Worm (Caenorhabditis elegans) whole organism, L4 larva: ENCODE results near the gene F35H12.1.

Experiments
- F10B5.3 ChIP-seq: sonication (generic microtip); optimal IDR thresholded peaks from 2 replicates; lab custom pipeline; 2016; ENCODE audit warnings: mild to moderate bottlenecking, missing genetic modification characterization, missing compliant biosample characterization
- F26F4.8 ChIP-seq: fragments of 200-800 bp; sonication (Bioruptor generic); conservative IDR thresholded peaks from 2 replicates; pipeline ENCODE4 v1.3.6; 2022; ENCODE audit warnings: missing genetic modification characterization, missing compliant biosample characterization
- F37D6.2 ChIP-seq: sonication (generic microtip); optimal IDR thresholded peaks from 2 replicates; lab custom pipeline; 2016; ENCODE audit warnings: mild to moderate bottlenecking, missing genetic modification characterization, missing compliant biosample characterization
- F49E8.2 ChIP-seq: sonication (generic microtip); optimal IDR thresholded peaks from 2 replicates; lab custom pipeline; 2016; ENCODE audit warnings: missing compliant biosample characterization, mild to moderate bottlenecking, missing genetic modification characterization, borderline replicate concordance
- R02D3.7 ChIP-seq: fragments of 150-350 bp; sonication (generic microtip); optimal IDR thresholded peaks from 3 replicates; lab custom pipeline; 2014; ENCODE audit warnings: missing biosample characterization, missing genetic modification characterization
- T20F7.1 ChIP-seq: fragments of 200-800 bp; sonication (Bioruptor generic); optimal IDR thresholded peaks from 2 replicates; lab custom pipeline; 2018; ENCODE audit warnings: mild to moderate bottlenecking, missing genetic modification characterization, missing compliant biosample characterization
- Y105C5A.15 ChIP-seq: fragments of 200-800 bp; sonication (Bioruptor generic); IDR thresholded peaks from 2 replicates; pipeline ENCODE4 v1.3.6; 2022; ENCODE audit warnings: missing genetic modification characterization, missing compliant biosample characterization
- Y48G9A.11 ChIP-seq: fragments of 200-800 bp; sonication (Bioruptor generic); IDR thresholded peaks from 2 replicates; pipeline ENCODE4 v1.3.6; 2022; ENCODE audit warnings: missing genetic modification reagents, missing genetic modification characterization, missing compliant biosample characterization
- Y5F2A.4 ChIP-seq: fragments of 200-800 bp; sonication (Bioruptor generic); optimal IDR thresholded peaks from 2 replicates; lab custom pipeline; 2018; ENCODE audit warnings: mild to moderate bottlenecking, missing genetic modification characterization, missing compliant biosample characterization
- ZK337.2 ChIP-seq: fragments of 200-800 bp; sonication (Bioruptor generic); IDR thresholded peaks from 2 replicates; pipeline ENCODE4 v1.3.6; 2022; ENCODE audit warnings: missing genetic modification reagents, missing genetic modification characterization, missing compliant biosample characterization
- aha-1 ChIP-seq: fragments of 150-350 bp; peaks from one replicate; lab custom pipeline; 2014; ENCODE audit warnings: missing biosample characterization, missing genetic modification characterization
- ceh-20 ChIP-seq: fragments of 200-800 bp; sonication (Bioruptor generic); IDR thresholded peaks from 2 replicates; pipeline ENCODE4 v1.3.6; 2022; ENCODE audit warnings: missing genetic modification reagents, missing genetic modification characterization, missing compliant biosample characterization
- ceh-32 ChIP-seq: sonication (generic microtip); optimal IDR thresholded peaks from 2 replicates; lab custom pipeline; 2016; ENCODE audit warnings: mild to moderate bottlenecking, missing genetic modification characterization, missing compliant biosample characterization; ENCODE audit not compliant: poor library complexity
- ceh-44 ChIP-seq: fragments of 200-800 bp; sonication (Bioruptor generic); IDR thresholded peaks from 2 replicates; pipeline ENCODE4 v1.3.6; 2022; ENCODE audit warnings: missing genetic modification reagents, missing genetic modification characterization, missing compliant biosample characterization
- ceh-62 ChIP-seq: sonication (generic microtip); optimal IDR thresholded peaks from 2 replicates; lab custom pipeline; 2017; ENCODE audit warnings: missing biosample characterization, missing genetic modification characterization
- ces-1 ChIP-seq: fragments of 150-350 bp; sonication (generic microtip); optimal IDR thresholded peaks from 4 replicates; lab custom pipeline; 2014; ENCODE audit warnings: missing biosample characterization, missing genetic modification reagents, missing genetic modification characterization
- cey-2 ChIP-seq: sonication (generic microtip); optimal IDR thresholded peaks from 3 replicates; lab custom pipeline; 2017; ENCODE audit warnings: missing genetic modification characterization, mild to moderate bottlenecking, missing compliant biosample characterization, antibody characterized with exemption, borderline replicate concordance; ENCODE audit not compliant: insufficient read depth
- daf-16 ChIP-seq, 3 experiments: sonication (generic microtip); optimal IDR thresholded peaks; 2 replicates each; lab custom pipeline; 2016 to 2017; ENCODE audit warnings: missing genetic modification characterization in 3 of 3, missing genetic modification reagents in 3 of 3, mild to moderate bottlenecking in 2 of 3, missing compliant biosample characterization in 2 of 3, missing biosample characterization in 1 of 3, moderate library complexity in 1 of 3
- daf-8 ChIP-seq: fragments of 200-800 bp; sonication (Bioruptor generic); IDR thresholded peaks from 2 replicates; pipeline ENCODE4 v1.3.6; 2022; ENCODE audit warnings: missing genetic modification characterization, missing compliant biosample characterization
- dmd-6 ChIP-seq: fragments of 200-800 bp; sonication (Bioruptor generic); IDR thresholded peaks from 2 replicates; pipeline ENCODE4 v1.3.6; 2022; ENCODE audit warnings: missing genetic modification reagents, missing genetic modification characterization, missing compliant biosample characterization
- dmd-8 ChIP-seq: fragments of 200-800 bp; sonication (Bioruptor generic); IDR thresholded peaks from 2 replicates; pipeline ENCODE4 v1.3.6; 2022; ENCODE audit warnings: missing genetic modification characterization, missing compliant biosample characterization
- duxl-1 ChIP-seq: sonication (generic microtip); optimal IDR thresholded peaks from 2 replicates; lab custom pipeline; 2016; ENCODE audit warnings: mild to moderate bottlenecking, missing genetic modification characterization, moderate library complexity, missing compliant biosample characterization; ENCODE audit not compliant: poor library complexity
- egl-43 ChIP-seq: fragments of 200-800 bp; sonication (Bioruptor generic); IDR thresholded peaks from 2 replicates; pipeline ENCODE4 v1.3.6; 2022; ENCODE audit warnings: missing genetic modification reagents, missing genetic modification characterization, missing compliant biosample characterization
- fkh-10 ChIP-seq: fragments of 150-350 bp; optimal IDR thresholded peaks from 2 replicates; lab custom pipeline; 2014; ENCODE audit warnings: missing biosample characterization, missing genetic modification reagents, missing genetic modification characterization
- fos-1 ChIP-seq: fragments of 150-350 bp; optimal IDR thresholded peaks from 2 replicates; lab custom pipeline; 2014; ENCODE audit warnings: missing biosample characterization, missing genetic modification characterization
- hlh-30 ChIP-seq: sonication (generic microtip); optimal IDR thresholded peaks from 2 replicates; lab custom pipeline; 2017; ENCODE audit warnings: antibody characterized with exemption, mild to moderate bottlenecking, missing genetic modification characterization, missing compliant biosample characterization; ENCODE audit not compliant: insufficient read depth
- hmg-1.1 ChIP-seq: fragments of 200-800 bp; sonication (Bioruptor generic); IDR thresholded peaks from 2 replicates; pipeline ENCODE4 v1.3.6; 2022; ENCODE audit warnings: missing genetic modification reagents, missing genetic modification characterization, missing compliant biosample characterization
- lim-7 ChIP-seq: fragments of 200-800 bp; sonication (Bioruptor generic); IDR thresholded peaks from 2 replicates; pipeline ENCODE4 v1.3.6; 2022; ENCODE audit warnings: missing genetic modification characterization, missing compliant biosample characterization
- lin-1 ChIP-seq: fragments of 200-800 bp; sonication (Bioruptor generic); IDR thresholded peaks from 2 replicates; pipeline ENCODE4 v1.3.6; 2022; ENCODE audit warnings: missing genetic modification reagents, missing genetic modification characterization, missing compliant biosample characterization
- lin-29 ChIP-seq: fragments of 200-800 bp; sonication (Bioruptor generic); IDR thresholded peaks from 2 replicates; pipeline ENCODE4 v1.3.6; 2022; ENCODE audit warnings: missing genetic modification reagents, missing genetic modification characterization, missing compliant biosample characterization
- lin-39 ChIP-seq: fragments of 150-350 bp; optimal IDR thresholded peaks from 2 replicates; lab custom pipeline; 2014; ENCODE audit warnings: missing biosample characterization, missing genetic modification reagents, missing genetic modification characterization
- mdl-1 ChIP-seq, 2 experiments: fragments of 150-350 bp in 1 of 2; sonication (generic microtip) in 1 of 2; optimal IDR thresholded peaks; 2 replicates each; lab custom pipeline; 2014 to 2017; ENCODE audit warnings: missing biosample characterization in 2 of 2, missing genetic modification characterization in 2 of 2
- mep-1 ChIP-seq: fragments of 150-350 bp; sonication (generic microtip); optimal IDR thresholded peaks from 3 replicates; lab custom pipeline; 2014; ENCODE audit warnings: missing biosample characterization, missing genetic modification characterization
- mxl-2 ChIP-seq: fragments of 200-800 bp; sonication (Bioruptor generic); conservative IDR thresholded peaks from 2 replicates; pipeline ENCODE4 v1.3.6; 2022; ENCODE audit warnings: missing genetic modification reagents, missing genetic modification characterization, missing compliant biosample characterization
- mxl-3 ChIP-seq: fragments of 200-800 bp; sonication (Bioruptor generic); optimal IDR thresholded peaks from 2 replicates; lab custom pipeline; 2018; ENCODE audit warnings: mild to moderate bottlenecking, missing genetic modification characterization, missing compliant biosample characterization
- nhr-102 ChIP-seq: sonication (generic microtip); optimal IDR thresholded peaks from 2 replicates; lab custom pipeline; 2016; ENCODE audit warnings: mild to moderate bottlenecking, missing genetic modification characterization, moderate library complexity, missing compliant biosample characterization
- nhr-11 ChIP-seq: fragments of 150-350 bp; optimal IDR thresholded peaks from 2 replicates; lab custom pipeline; 2014; ENCODE audit warnings: missing biosample characterization, missing genetic modification characterization
- nhr-237 ChIP-seq: sonication (generic microtip); optimal IDR thresholded peaks from 2 replicates; lab custom pipeline; 2017; ENCODE audit warnings: missing biosample characterization, missing genetic modification characterization
- nhr-41 ChIP-seq: fragments of 200-800 bp; sonication (Bioruptor generic); IDR thresholded peaks from 2 replicates; pipeline ENCODE4 v1.3.6; 2022; ENCODE audit warnings: missing genetic modification reagents, missing genetic modification characterization, missing compliant biosample characterization
- nhr-6 ChIP-seq: fragments of 150-350 bp; optimal IDR thresholded peaks from 2 replicates; lab custom pipeline; 2014; ENCODE audit warnings: missing biosample characterization, missing genetic modification characterization
- nhr-76 ChIP-seq: fragments of 150-350 bp; optimal IDR thresholded peaks from 2 replicates; lab custom pipeline; 2014; ENCODE audit warnings: missing biosample characterization, missing genetic modification characterization
- nhr-77 ChIP-seq: fragments of 150-350 bp; optimal IDR thresholded peaks from 2 replicates; lab custom pipeline; 2014; ENCODE audit warnings: missing biosample characterization, missing genetic modification characterization
- rbr-2 ChIP-seq: sonication (generic microtip); optimal IDR thresholded peaks from 2 replicates; lab custom pipeline; 2016; ENCODE audit warnings: missing genotype, missing genetic modification characterization, missing compliant biosample characterization
- skn-1 ChIP-seq: fragments of 150-350 bp; optimal IDR thresholded peaks from 2 replicates; lab custom pipeline; 2014; ENCODE audit warnings: missing biosample characterization, missing genetic modification characterization
- snpc-1.2 ChIP-seq: fragments of 200-800 bp; sonication (Bioruptor generic); IDR thresholded peaks from 2 replicates; pipeline ENCODE4 v1.3.6; 2022; ENCODE audit warnings: missing genetic modification reagents, missing genetic modification characterization, missing compliant biosample characterization
- spr-3 ChIP-seq: fragments of 200-800 bp; sonication (Bioruptor generic); optimal IDR thresholded peaks from 2 replicates; lab custom pipeline; 2018; ENCODE audit warnings: mild to moderate bottlenecking, missing genetic modification characterization, missing compliant biosample characterization
- tag-97 ChIP-seq: fragments of 200-800 bp; sonication (Bioruptor generic); IDR thresholded peaks from 2 replicates; pipeline ENCODE4 v1.3.6; 2022; ENCODE audit warnings: missing genetic modification characterization, missing compliant biosample characterization
- unc-130 ChIP-seq: sonication (generic microtip); optimal IDR thresholded peaks from 2 replicates; lab custom pipeline; 2016; ENCODE audit warnings: missing genetic modification reagents, missing genetic modification characterization, missing compliant biosample characterization
- unc-39 ChIP-seq: sonication (generic microtip); optimal IDR thresholded peaks from 2 replicates; lab custom pipeline; 2017; ENCODE audit warnings: missing biosample characterization, missing genetic modification characterization
- zip-2 ChIP-seq: fragments of 150-350 bp; optimal IDR thresholded peaks from 2 replicates; lab custom pipeline; 2014; ENCODE audit warnings: missing biosample characterization, missing genetic modification characterization
- ztf-7 ChIP-seq: fragments of 150-350 bp; optimal IDR thresholded peaks from 2 replicates; lab custom pipeline; 2014; ENCODE audit warnings: missing biosample characterization, missing genetic modification characterization

F35H12.1 gene

DNA sequence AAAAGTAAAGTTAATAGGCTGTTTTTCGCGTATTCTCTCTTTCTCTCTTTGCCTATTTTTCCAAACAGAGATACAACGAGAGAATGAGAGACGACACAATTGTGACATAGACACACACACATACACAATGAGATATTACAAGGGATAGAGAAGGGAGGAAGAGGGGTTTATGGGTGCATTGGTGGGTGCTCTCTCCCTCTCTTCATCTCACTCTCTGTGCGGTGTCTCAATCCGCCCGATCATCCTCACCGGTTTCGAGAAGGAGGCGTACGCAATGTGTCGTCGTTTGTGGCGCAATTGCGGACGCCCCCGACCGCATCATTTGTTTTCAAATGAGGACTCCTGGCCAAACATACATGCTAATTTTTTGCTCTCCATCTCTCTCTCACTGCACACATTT, 15.9 kb downstream of the F35H12.1 start (continued):
- TF ChIP-seq R02D3.7 = no peak
- no peak for TF ChIP-seq nhr-41 (GFP tag; lab: Robert Waterston, UW)
- TF ChIP-seq dmd-8 = no peak
- peak; percentile 86 for TF ChIP-seq mxl-3 (GFP tag; lab: Kevin White, UChicago)
- no peak for TF ChIP-seq Y48G9A.11 (GFP tag; lab: Robert Waterston, UW)
- TF ChIP-seq spr-3 (GFP tag; lab: Kevin White, UChicago) = no peak
- TF ChIP-seq unc-39 (tag; lab: Kevin White, UChicago) = no peak
- no peak for TF ChIP-seq nhr-6 (tag; lab: Kevin White, UChicago)
- TF ChIP-seq lin-1 = no peak
- no peak for TF ChIP-seq cey-2 (tag; lab: Kevin White, UChicago)
- TF ChIP-seq ces-1 (GFP tag; lab: Kevin White, UChicago) = peak; percentile 36
- TF ChIP-seq F26F4.8 (GFP tag; lab: Robert Waterston, UW) = no peak
- TF ChIP-seq hlh-30 (tag; lab: Kevin White, UChicago) = peak; percentile 80
- peak; percentile 73 for TF ChIP-seq duxl-1
- TF ChIP-seq skn-1 (tag; lab: Kevin White, UChicago) = no peak
- peak in 1 of 2 experiments; percentile 74 for TF ChIP-seq daf-16 (GFP tag; optimal IDR thresholded peaks at IDR 0.05; lab: Kevin White, UChicago)
- peak; percentile 39 for TF ChIP-seq daf-16 (tag; optimal IDR thresholded peaks at IDR 0.05; lab: Kevin White, UChicago)
- peak; percentile 93 for TF ChIP-seq fkh-10 (GFP tag; lab: Kevin White, UChicago)
- TF ChIP-seq Y105C5A.15 (GFP tag; lab: Robert Waterston, UW) = no peak
- TF ChIP-seq tag-97 (GFP tag; lab: Robert Waterston, UW) = no peak
- peak; percentile 82 for TF ChIP-seq ztf-7
- peak; percentile 89 for TF ChIP-seq hmg-1.1 (GFP tag; lab: Robert Waterston, UW)
- peak; percentile 98 for TF ChIP-seq aha-1 (tag; lab: Kevin White, UChicago)
- no peak for TF ChIP-seq mxl-2
- peak; percentile 97 for TF ChIP-seq egl-43
- TF ChIP-seq ceh-62 = no peak
- no peak for TF ChIP-seq ZK337.2 (GFP tag; lab: Robert Waterston, UW)
- no peak for TF ChIP-seq Y5F2A.4 (GFP tag; lab: Kevin White, UChicago)
- 0 out of 2 replicates have a peak, but pooled peaks have one; percentile 9 for TF ChIP-seq ceh-44 (GFP tag; lab: Robert Waterston, UW)
- TF ChIP-seq unc-130 (GFP tag; lab: Kevin White, UChicago) = no peak
- peak; percentile 90 for TF ChIP-seq F37D6.2 (tag; lab: Kevin White, UChicago)
- no peak for TF ChIP-seq nhr-237 (tag; lab: Kevin White, UChicago)
- no peak for TF ChIP-seq lin-39 (tag; lab: Kevin White, UChicago)
- TF ChIP-seq nhr-76 (tag; lab: Kevin White, UChicago) = no peak
- TF ChIP-seq daf-8 (GFP tag; lab: Robert Waterston, UW) = no peak
- no peak for TF ChIP-seq F10B5.3 (tag; lab: Kevin White, UChicago)
- TF ChIP-seq ceh-20 (GFP tag; lab: Robert Waterston, UW) = peak; percentile 82
- TF ChIP-seq nhr-77 (tag; lab: Kevin White, UChicago) = peak; percentile 74
- peak; percentile 69 for TF ChIP-seq nhr-102
- TF ChIP-seq mep-1 (tag; lab: Kevin White, UChicago) = peak; percentile 96
- TF ChIP-seq zip-2 (tag; lab: Kevin White, UChicago) = no peak
- no peak for TF ChIP-seq lin-29 (GFP tag; lab: Robert Waterston, UW)
- no peak for TF ChIP-seq snpc-1.2
- no peak for TF ChIP-seq F49E8.2 (tag; lab: Kevin White, UChicago)
- no peak for TF ChIP-seq fos-1
- 0 out of 2 replicates have a peak, but pooled peaks have one; percentile 46 for TF ChIP-seq lim-7
- peak; percentile 5 to 89 for TF ChIP-seq mdl-1 (tag; optimal IDR thresholded peaks at IDR 0.05; lab: Kevin White, UChicago)
- TF ChIP-seq dmd-6 (GFP tag; lab: Robert Waterston, UW) = peak; percentile 51; the same call in 1 of the 2 replicates
- peak; percentile 80 for TF ChIP-seq T20F7.1 (GFP tag; lab: Kevin White, UChicago)
- TF ChIP-seq ceh-32 (tag; lab: Kevin White, UChicago) = peak; percentile 40
- peak; percentile 97 for TF ChIP-seq rbr-2
- TF ChIP-seq nhr-11 (tag; lab: Kevin White, UChicago) = peak; percentile 94
